Fruit fly (Drosophila melanogaster) whole organism, embryonic: Measurements from ENCODE around the gene mRpS26.
A peak's percentile ranks its signal among the peaks of the same experiment; 100 is the strongest.

ENCODE experiments used
- CG10543 ChIP-seq: fragments of 200-800 bp; sonication (Bioruptor generic); optimal IDR thresholded peaks from 3 replicates; lab custom pipeline; 2017; ENCODE audit warnings: missing biosample characterization, mild to moderate bottlenecking, missing genetic modification characterization, moderate library complexity
- CG11093 ChIP-seq: fragments of 200-800 bp; sonication (Bioruptor generic); IDR thresholded peaks from 3 replicates; pipeline ENCODE4 v1.3.6; 2022; ENCODE audit warnings: missing biosample characterization, missing genetic modification characterization
- CG15514 ChIP-seq: fragments of 200-800 bp; sonication (Bioruptor generic); optimal IDR thresholded peaks from 3 replicates; lab custom pipeline; 2017; ENCODE audit warnings: missing biosample characterization, missing genetic modification characterization, mild to moderate bottlenecking, moderate library complexity, missing genetic modification reagents
- CG15601 ChIP-seq: fragments of 200-800 bp; sonication (Bioruptor generic); optimal IDR thresholded peaks from 3 replicates; lab custom pipeline; 2019; ENCODE audit warnings: missing biosample characterization, mild to moderate bottlenecking, missing genetic modification characterization, moderate library complexity
- CG1603 ChIP-seq: fragments of 200-800 bp; sonication (Bioruptor generic); optimal IDR thresholded peaks from 2 replicates; lab custom pipeline; 2019; ENCODE audit warnings: missing biosample characterization, mild to moderate bottlenecking, missing genetic modification characterization, moderate library complexity
- CG16813 ChIP-seq: fragments of 200-800 bp; sonication (Bioruptor generic); IDR thresholded peaks from 3 replicates; pipeline ENCODE4 v1.3.6; 2022; ENCODE audit warnings: missing biosample characterization, missing genetic modification characterization; ENCODE audit not compliant: partially characterized antibody
- CG17186 ChIP-seq: fragments of 200-800 bp; sonication (Bioruptor generic); optimal IDR thresholded peaks from 3 replicates; lab custom pipeline; 2017; ENCODE audit warnings: missing biosample characterization, missing genetic modification reagents, missing genetic modification characterization
- CG17829 ChIP-seq: fragments of 200-800 bp; optimal IDR thresholded peaks from 2 replicates; lab custom pipeline; 2019; ENCODE audit warnings: missing biosample characterization, mild to moderate bottlenecking, missing genetic modification characterization, moderate library complexity
- CG2116 ChIP-seq: fragments of 200-800 bp; sonication (Bioruptor generic); optimal IDR thresholded peaks from 3 replicates; lab custom pipeline; 2018; ENCODE audit warnings: missing biosample characterization, mild to moderate bottlenecking, missing genetic modification characterization
- CG30020 ChIP-seq: fragments of 200-800 bp; optimal IDR thresholded peaks from 2 replicates; lab custom pipeline; 2019; ENCODE audit warnings: missing biosample characterization, mild to moderate bottlenecking, missing genetic modification characterization, moderate library complexity
- CG34376 ChIP-seq: fragments of 200-800 bp; sonication (Bioruptor generic); optimal IDR thresholded peaks from 2 replicates; lab custom pipeline; 2018; ENCODE audit warnings: missing biosample characterization, mild to moderate bottlenecking, missing genetic modification characterization
- CG4617 ChIP-seq: fragments of 200-800 bp; sonication (Bioruptor generic); optimal IDR thresholded peaks from 3 replicates; lab custom pipeline; 2016; ENCODE audit warnings: missing biosample characterization, missing genetic modification characterization, borderline replicate concordance
- CG6791 ChIP-seq: fragments of 200-800 bp; sonication (Bioruptor generic); IDR thresholded peaks from 3 replicates; pipeline ENCODE4 v1.3.6; 2022; ENCODE audit warnings: missing biosample characterization, missing genetic modification characterization; ENCODE audit not compliant: partially characterized antibody
- CG7271 ChIP-seq: fragments of 200-800 bp; sonication (Bioruptor generic); optimal IDR thresholded peaks from 2 replicates; lab custom pipeline; 2018; ENCODE audit warnings: missing biosample characterization, mild to moderate bottlenecking, missing genetic modification characterization, moderate library complexity
- CG7839 ChIP-seq: fragments of 200-800 bp; sonication (Bioruptor generic); optimal IDR thresholded peaks from 3 replicates; lab custom pipeline; 2018; ENCODE audit warnings: missing biosample characterization, mild to moderate bottlenecking, missing genetic modification characterization, moderate library complexity
- CkIIα-i1 ChIP-seq: fragments of 200-800 bp; sonication (Bioruptor generic); IDR thresholded peaks from 2 replicates; pipeline ENCODE4 v1.3.6; 2022; ENCODE audit warnings: missing biosample characterization, missing genetic modification characterization
- D19A ChIP-seq: fragments of 200-800 bp; optimal IDR thresholded peaks from 3 replicates; lab custom pipeline; 2019; ENCODE audit warnings: missing biosample characterization, mild to moderate bottlenecking, missing genetic modification characterization, moderate library complexity
- Dip3 ChIP-seq: fragments of 200-800 bp; sonication (Bioruptor generic); optimal IDR thresholded peaks from 3 replicates; lab custom pipeline; 2016; ENCODE audit warnings: missing biosample characterization, missing genetic modification characterization
- Dll ChIP-seq: fragments of 200-800 bp; sonication (Bioruptor generic); IDR thresholded peaks from 4 replicates; pipeline ENCODE4 v1.3.6; 2022; ENCODE audit warnings: missing biosample characterization, missing genetic modification characterization; ENCODE audit not compliant: partially characterized antibody
- Doc3 ChIP-seq: fragments of 200-800 bp; sonication (Bioruptor generic); IDR thresholded peaks from 3 replicates; pipeline ENCODE4 v1.3.6; 2022; ENCODE audit warnings: missing biosample characterization, missing genetic modification characterization; ENCODE audit not compliant: partially characterized antibody
- Dref ChIP-seq: fragments of 200-800 bp; sonication (Bioruptor generic); IDR thresholded peaks from 2 replicates; pipeline ENCODE4 v1.3.6; 2022; ENCODE audit warnings: missing biosample characterization, missing genetic modification characterization
- Fer1 ChIP-seq: fragments of 200-800 bp; sonication (Bioruptor generic); optimal IDR thresholded peaks from 2 replicates; lab custom pipeline; 2017; ENCODE audit warnings: missing biosample characterization, mild to moderate bottlenecking, missing genetic modification characterization
- HLH4C ChIP-seq: fragments of 200-800 bp; sonication (Bioruptor generic); IDR thresholded peaks from 3 replicates; pipeline ENCODE4 v1.3.6; 2022; ENCODE audit warnings: missing biosample characterization, missing genetic modification characterization; ENCODE audit not compliant: partially characterized antibody
- HmgZ ChIP-seq: fragments of 200-800 bp; sonication (Bioruptor generic); optimal IDR thresholded peaks from 2 replicates; lab custom pipeline; 2018; ENCODE audit warnings: missing biosample characterization, mild to moderate bottlenecking, missing genetic modification characterization
- NC2β ChIP-seq: fragments of 200-800 bp; sonication (Bioruptor generic); optimal IDR thresholded peaks from 2 replicates; lab custom pipeline; 2016; ENCODE audit warnings: missing biosample characterization, missing genetic modification characterization
- NFAT ChIP-seq: fragments of 200-800 bp; sonication (Bioruptor generic); IDR thresholded peaks from 2 replicates; pipeline ENCODE4 v1.3.6; 2022; ENCODE audit warnings: missing biosample characterization, missing genetic modification characterization
- Opbp ChIP-seq: fragments of 200-800 bp; sonication (Bioruptor generic); IDR thresholded peaks from 3 replicates; pipeline ENCODE4 v1.3.6; 2022; ENCODE audit warnings: missing biosample characterization, missing genetic modification characterization; ENCODE audit not compliant: partially characterized antibody
- Scr ChIP-seq: fragments of 200-800 bp; sonication (Bioruptor generic); IDR thresholded peaks from 2 replicates; pipeline ENCODE4 v1.3.6; 2022; ENCODE audit warnings: missing biosample characterization, missing genetic modification characterization; ENCODE audit not compliant: partially characterized antibody
- Sry-β ChIP-seq: fragments of 200-800 bp; sonication (Bioruptor generic); optimal IDR thresholded peaks from 2 replicates; lab custom pipeline; 2018; ENCODE audit warnings: missing biosample characterization, mild to moderate bottlenecking, missing genetic modification characterization, moderate library complexity
- Sry-δ ChIP-seq: fragments of 200-800 bp; sonication (Bioruptor generic); optimal IDR thresholded peaks from 2 replicates; lab custom pipeline; 2016; ENCODE audit warnings: missing biosample characterization, missing genetic modification characterization
- amos ChIP-seq: fragments of 200-800 bp; sonication (Bioruptor generic); IDR thresholded peaks from 2 replicates; pipeline ENCODE4 v1.3.6; 2022; ENCODE audit warnings: missing biosample characterization, missing genetic modification characterization; ENCODE audit not compliant: partially characterized antibody
- aop ChIP-seq: fragments of 200-800 bp; sonication (Bioruptor generic); IDR thresholded peaks from 2 replicates; pipeline ENCODE4 v1.3.6; 2022; ENCODE audit warnings: missing biosample characterization, missing genetic modification characterization
- bbx ChIP-seq: fragments of 200-800 bp; sonication (Bioruptor generic); IDR thresholded peaks from 2 replicates; pipeline ENCODE4 v1.3.6; 2022; ENCODE audit warnings: missing biosample characterization, missing genetic modification characterization; ENCODE audit not compliant: partially characterized antibody
- caup ChIP-seq: fragments of 200-800 bp; sonication (Bioruptor generic); optimal IDR thresholded peaks from 3 replicates; lab custom pipeline; 2017; ENCODE audit warnings: missing biosample characterization, mild to moderate bottlenecking, missing genetic modification characterization, moderate library complexity; ENCODE audit not compliant: severe bottlenecking
- cg ChIP-seq: fragments of 200-800 bp; sonication (Bioruptor generic); optimal IDR thresholded peaks from 3 replicates; lab custom pipeline; 2019; ENCODE audit warnings: missing biosample characterization, mild to moderate bottlenecking, missing genetic modification characterization, moderate library complexity
- crp ChIP-seq, 2 experiments: fragments of 200-800 bp; sonication (Bioruptor generic); optimal IDR thresholded peaks; 2 replicates in 1 of 2; 3 replicates in 1 of 2; lab custom pipeline; 2017; ENCODE audit warnings: missing biosample characterization in 2 of 2, missing genetic modification characterization in 2 of 2, mild to moderate bottlenecking in 1 of 2, moderate library complexity in 1 of 2
- hb ChIP-seq: fragments of 200-800 bp; sonication (Bioruptor generic); IDR thresholded peaks from 3 replicates; pipeline ENCODE4 v1.3.6; 2022; ENCODE audit warnings: missing biosample characterization, missing genetic modification characterization; ENCODE audit not compliant: partially characterized antibody
- inv ChIP-seq: fragments of 200-800 bp; sonication (Bioruptor generic); IDR thresholded peaks from 2 replicates; pipeline ENCODE4 v1.3.6; 2022; ENCODE audit warnings: missing biosample characterization, missing genetic modification characterization; ENCODE audit not compliant: partially characterized antibody
- pum ChIP-seq: fragments of 200-800 bp; sonication (Bioruptor generic); optimal IDR thresholded peaks from 2 replicates; lab custom pipeline; 2016; ENCODE audit warnings: missing biosample characterization, missing genetic modification characterization
- sd ChIP-seq: fragments of 200-800 bp; sonication (Bioruptor generic); optimal IDR thresholded peaks from 3 replicates; lab custom pipeline; 2018; ENCODE audit warnings: missing biosample characterization, mild to moderate bottlenecking, missing genetic modification characterization, moderate library complexity
- sna ChIP-seq: fragments of 200-800 bp; sonication (Bioruptor generic); IDR thresholded peaks from 2 replicates; pipeline ENCODE4 v1.3.6; 2022; ENCODE audit warnings: missing biosample characterization, missing genetic modification characterization; ENCODE audit not compliant: partially characterized antibody
- stwl ChIP-seq: fragments of 200-800 bp; sonication (Bioruptor generic); optimal IDR thresholded peaks from 3 replicates; lab custom pipeline; 2018; ENCODE audit warnings: missing biosample characterization, mild to moderate bottlenecking, missing genetic modification characterization, moderate library complexity
- sug ChIP-seq: fragments of 200-800 bp; optimal IDR thresholded peaks from 2 replicates; lab custom pipeline; 2019; ENCODE audit warnings: missing biosample characterization, mild to moderate bottlenecking, missing genetic modification characterization, moderate library complexity
- tna ChIP-seq: fragments of 200-800 bp; sonication (Bioruptor generic); IDR thresholded peaks from 2 replicates; pipeline ENCODE4 v1.3.6; 2022; ENCODE audit warnings: missing biosample characterization, missing genetic modification characterization; ENCODE audit not compliant: partially characterized antibody
- trem ChIP-seq: fragments of 200-800 bp; optimal IDR thresholded peaks from 3 replicates; lab custom pipeline; 2019; ENCODE audit warnings: missing biosample characterization, mild to moderate bottlenecking, missing genetic modification characterization, moderate library complexity
- unc-4 ChIP-seq: fragments of 200-800 bp; sonication (Bioruptor generic); IDR thresholded peaks from 2 replicates; pipeline ENCODE4 v1.3.6; 2022; ENCODE audit warnings: missing biosample characterization, missing genetic modification characterization; ENCODE audit not compliant: partially characterized antibody
- zen2 ChIP-seq: fragments of 200-800 bp; sonication (Bioruptor generic); IDR thresholded peaks from 3 replicates; pipeline ENCODE4 v1.3.6; 2022; ENCODE audit warnings: missing biosample characterization, missing genetic modification characterization; ENCODE audit not compliant: partially characterized antibody

The mRpS26 gene

DNA sequence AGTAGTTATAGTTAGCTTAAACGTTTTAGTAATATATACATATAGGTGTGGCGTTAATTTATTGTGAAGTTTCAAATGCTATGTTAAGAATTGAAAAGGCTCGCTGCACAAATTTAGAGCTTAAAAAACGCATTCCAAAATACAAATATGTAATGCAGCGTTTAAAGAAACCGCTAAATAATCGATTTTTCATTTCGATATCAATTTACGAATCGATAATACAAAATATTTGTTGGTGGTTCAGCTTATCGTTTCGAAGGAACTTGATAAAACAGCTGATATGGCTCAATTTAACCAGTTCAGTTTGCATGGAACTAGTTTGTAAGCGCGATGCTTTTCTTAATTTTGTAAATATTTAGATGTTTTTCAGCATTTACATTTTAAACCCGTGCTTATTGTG is 6.3 kb downstream of the mRpS26 start, which contains the start of the genes CG32195 and CG7341:
TSS of gene CG32195 (plus strand) at position 291 of the 400 bp plus-strand sequence.
TSS of gene CG7341 (plus strand) at position 291 of the 400 bp plus-strand sequence.
- TF ChIP-seq Dll (GFP tag; lab: Robert Waterston, UW) (peak; percentile 83), cg (no peak), Scr (GFP tag; lab: Robert Waterston, UW) (peak; percentile 69), CG17829 (tag; lab: Kevin White, UChicago) (peak; percentile 24), CG34376 (peak; percentile 6), CG10543 (GFP tag; lab: Kevin White, UChicago) (no peak), CG6791 (peak; percentile 85), pum (GFP tag; lab: Kevin White, UChicago) (no peak), CG16813 (GFP tag; lab: Robert Waterston, UW) (peak; percentile 62), amos (GFP tag; lab: Robert Waterston, UW) (peak; percentile 68; the same call in 1 of the 2 replicates), aop (GFP tag; lab: Robert Waterston, UW) (no peak), CkIIα-i1 (no peak), CG30020 (tag; lab: Kevin White, UChicago) (peak; percentile 14), NFAT (GFP tag; lab: Robert Waterston, UW) (no peak), CG4617 (GFP tag; lab: Kevin White, UChicago) (peak; percentile 5), Doc3 (GFP tag; lab: Robert Waterston, UW) (peak; percentile 72), NC2β (GFP tag; lab: Kevin White, UChicago) (no peak), CG1603 (peak; percentile 31), trem (tag; lab: Kevin White, UChicago) (peak; percentile 25), tna (GFP tag; lab: Robert Waterston, UW) (peak; percentile 79), CG17186 (GFP tag; lab: Kevin White, UChicago) (peak; percentile 10), Sry-δ (GFP tag; lab: Kevin White, UChicago) (peak; percentile 37), CG2116 (GFP tag; lab: Kevin White, UChicago) (peak; percentile 76), sna (GFP tag; lab: Robert Waterston, UW) (peak; percentile 83), Sry-β (GFP tag; lab: Kevin White, UChicago) (peak; percentile 18), sug (peak; percentile 40), D19A (tag; lab: Kevin White, UChicago) (peak; percentile 84), inv (GFP tag; lab: Robert Waterston, UW) (0 out of 2 replicates have a peak, but pooled peaks have one; percentile 32), Dref (GFP tag; lab: Robert Waterston, UW) (peak; percentile 77), CG7271 (tag; lab: Kevin White, UChicago) (no peak), CG7839 (tag; lab: Kevin White, UChicago) (no peak), CG11093 (GFP tag; lab: Robert Waterston, UW) (no peak), zen2 (GFP tag; lab: Robert Waterston, UW) (peak; percentile 84), caup (GFP tag; lab: Kevin White, UChicago) (no peak), CG15601 (tag; lab: Kevin White, UChicago) (peak; percentile 21), stwl (tag; lab: Kevin White, UChicago) (peak; percentile 83), HLH4C (GFP tag; lab: Robert Waterston, UW) (peak; percentile 88), CG15514 (peak; percentile 99), HmgZ (no peak), sd (tag; lab: Kevin White, UChicago) (peak; percentile 77), Fer1 (GFP tag; lab: Kevin White, UChicago) (peak; percentile 23), bbx (GFP tag; lab: Robert Waterston, UW) (peak; percentile 85), Opbp (GFP tag; lab: Robert Waterston, UW) (peak; percentile 60; the same call in 2 of the 3 replicates), hb (GFP tag; lab: Robert Waterston, UW) (peak; percentile 53; the same call in 1 of the 3 replicates), Dip3 (GFP tag; lab: Kevin White, UChicago) (no peak), crp (GFP tag; optimal IDR thresholded peaks at IDR 0.05; lab: Kevin White, UChicago) (peak; percentile 71 to 91), unc-4 (GFP tag; lab: Robert Waterston, UW) (peak; percentile 72)
